Fruit fly (Drosophila melanogaster): Measurements from ENCODE around the gene CG31698.

The CG31698 gene

dm6 chr2L:3145470-3145869 is 28.2 kb downstream of the CG31698 start, which contains the start of gene ND-B14.5B (continued):
- TF ChIP-seq CHES-1-like (GFP tag; optimal IDR thresholded peaks at IDR 0.05) (no peak), Doc3 (GFP tag; IDR thresholded peaks at IDR 0.05; ENCODE audit: partially characterized antibody) (peak; percentile 66; the same call in 2 of the 3 replicates), Adf1 (GFP tag; IDR thresholded peaks at IDR 0.05) (no peak), CG16813 (GFP tag; IDR thresholded peaks at IDR 0.05; ENCODE audit: partially characterized antibody) (peak; percentile 71), Med (GFP tag) (peak; percentile 5), eve (GFP tag; optimal IDR thresholded peaks at IDR 0.05) (no peak), CG34422 (GFP tag; IDR thresholded peaks at IDR 0.05) (no peak), CG2712 (tag; optimal IDR thresholded peaks at IDR 0.05) (peak; percentile 17), row (GFP tag; IDR thresholded peaks at IDR 0.05) (peak; percentile 44; the same call in 1 of the 3 replicates), HHEX (GFP tag; optimal IDR thresholded peaks at IDR 0.05) (no peak), CG14860 (GFP tag; IDR thresholded peaks at IDR 0.05; ENCODE audit: partially characterized antibody) (peak; percentile 61), nerfin-2 (GFP tag; IDR thresholded peaks at IDR 0.05; ENCODE audit: partially characterized antibody) (peak; percentile 49; the same call in 1 of the 2 replicates), CG11504 (tag; optimal IDR thresholded peaks at IDR 0.05) (peak; percentile 8), CG34224 (GFP tag; IDR thresholded peaks at IDR 0.05; ENCODE audit: partially characterized antibody) (peak; percentile 72), BEAF-32 (GFP tag; optimal IDR thresholded peaks at IDR 0.05) (peak; percentile 79), tna (GFP tag; IDR thresholded peaks at IDR 0.05; ENCODE audit: partially characterized antibody) (peak; percentile 46), amos (GFP tag; IDR thresholded peaks at IDR 0.05; ENCODE audit: partially characterized antibody) (peak; percentile 81), nmo (GFP tag; optimal IDR thresholded peaks at IDR 0.05) (peak; percentile 4), mld (GFP tag; IDR thresholded peaks at IDR 0.05; ENCODE audit: partially characterized antibody) (peak; percentile 66; the same call in 2 of the 3 replicates), MBD-R2 (GFP tag; IDR thresholded peaks at IDR 0.05) (peak; percentile 41; the same call in 1 of the 2 replicates), fd3F (GFP tag; optimal IDR thresholded peaks at IDR 0.05) (no peak), E2f2 (GFP tag; IDR thresholded peaks at IDR 0.05) (peak; percentile 61), Dp (GFP tag; optimal IDR thresholded peaks at IDR 0.05) (peak; percentile 50), CG1792 (GFP tag; optimal IDR thresholded peaks at IDR 0.05) (no peak), YL-1 (GFP tag; optimal IDR thresholded peaks at IDR 0.05) (peak; percentile 41), CG9437 (GFP tag; optimal IDR thresholded peaks at IDR 0.05) (peak; percentile 85), CG12659 (GFP tag; optimal IDR thresholded peaks at IDR 0.05) (peak; percentile 5), CG3995 (GFP tag; optimal IDR thresholded peaks at IDR 0.05) (no peak), bbx (GFP tag; IDR thresholded peaks at IDR 0.05; ENCODE audit: partially characterized antibody) (peak; percentile 82), sna (GFP tag; IDR thresholded peaks at IDR 0.05; ENCODE audit: partially characterized antibody) (peak; percentile 36), CG6254 (GFP tag; optimal IDR thresholded peaks at IDR 0.05) (no peak), TFAM (GFP tag; optimal IDR thresholded peaks at IDR 0.05) (no peak), Sry-δ (GFP tag; optimal IDR thresholded peaks at IDR 0.05) (peak; percentile 88), CG13123 (GFP tag; optimal IDR thresholded peaks at IDR 0.05) (no peak), Dref (GFP tag; IDR thresholded peaks at IDR 0.05) (peak; percentile 73), CG1603 (tag; optimal IDR thresholded peaks at IDR 0.05) (peak; percentile 25), ato (GFP tag; IDR thresholded peaks at IDR 0.05; ENCODE audit: partially characterized antibody) (peak; percentile 53), Pdp1 (GFP tag; optimal IDR thresholded peaks at IDR 0.05) (peak in 1 of 2 experiments; percentile 97), Ravus (GFP tag; IDR thresholded peaks at IDR 0.05) (no peak), CG1647 (GFP tag; optimal IDR thresholded peaks at IDR 0.05) (no peak), CG16863 (GFP tag; optimal IDR thresholded peaks at IDR 0.05) (no peak), CG18476 (GFP tag; optimal IDR thresholded peaks at IDR 0.05) (no peak), zfh1 (GFP tag; IDR thresholded peaks at IDR 0.05) (0 out of 3 replicates have a peak, but pooled peaks have one; percentile 6), HLH4C (GFP tag; IDR thresholded peaks at IDR 0.05; ENCODE audit: partially characterized antibody) (peak; percentile 63; the same call in 2 of the 3 replicates), CG8290 (GFP tag; optimal IDR thresholded peaks at IDR 0.05) (no peak), CG8290 (tag; optimal IDR thresholded peaks at IDR 0.05) (peak in 1 of 2 experiments; percentile 1), GATAe (GFP tag; conservative IDR thresholded peaks at IDR 0.05) (no peak), CG6791 (GFP tag; IDR thresholded peaks at IDR 0.05; ENCODE audit: partially characterized antibody) (peak; percentile 76; the same call in 2 of the 3 replicates)

Data from whole organism, embryonic.